Worm (Caenorhabditis elegans): ENCODE results near the gene chil-6.

chil-6 gene

ce11 chrII:9807519-9807972 lies 50.1 kb downstream of the chil-6 start, which contains the start of gene cyp-13A8:
TSS of gene cyp-13A8 (minus strand) at chrII:9807569.
- TF ChIP-seq ceh-43 (GFP tag; optimal IDR thresholded peaks at IDR 0.05) (no peak), ceh-39 (tag; optimal IDR thresholded peaks at IDR 0.05) (no peak), lsy-2 (tag; optimal IDR thresholded peaks at IDR 0.05) (no peak), ces-1 (GFP tag; optimal IDR thresholded peaks at IDR 0.05) (no peak), M03D4.4 (tag; optimal IDR thresholded peaks at IDR 0.05) (no peak), flh-1 (GFP tag; optimal IDR thresholded peaks at IDR 0.05) (no peak), unc-120 (tag; optimal IDR thresholded peaks at IDR 0.05; ENCODE audit: poor library complexity, severe bottlenecking) (no peak), sptf-1 (tag; optimal IDR thresholded peaks at IDR 0.05) (no peak), sem-2 (GFP tag; optimal IDR thresholded peaks at IDR 0.05) (no peak), ztf-11 (tag; optimal IDR thresholded peaks at IDR 0.05) (no peak), elt-3 (tag; optimal IDR thresholded peaks at IDR 0.05) (no peak), lin-32 (GFP tag; optimal IDR thresholded peaks at IDR 0.05) (no peak), nhr-12 (tag; optimal IDR thresholded peaks at IDR 0.05) (no peak), tbx-8 (GFP tag; optimal IDR thresholded peaks at IDR 0.05) (no peak), snpc-4 (tag; optimal IDR thresholded peaks at IDR 0.05) (no peak), ham-2 (GFP tag; optimal IDR thresholded peaks at IDR 0.05) (no peak), drap-1 (GFP tag; optimal IDR thresholded peaks at IDR 0.05) (no peak), unc-62 (GFP tag; optimal IDR thresholded peaks at IDR 0.05) (no peak), mls-2 (tag; optimal IDR thresholded peaks at IDR 0.05) (no peak)
